Worm (Caenorhabditis elegans): Measurements from ENCODE around the gene cgh-1.
A peak's percentile ranks its signal among the peaks of the same experiment; 100 is the strongest.

cgh-1 gene

ce11 chrIII:7506983-7507382, 9.4 kb upstream of the cgh-1 start:
- TF ChIP-seq zfh-2 (GFP tag; conservative IDR thresholded peaks at IDR 0.05) (0 out of 2 replicates have a peak, but pooled peaks have one; percentile 31), nfya-1 (tag; optimal IDR thresholded peaks at IDR 0.05; ENCODE audit: borderline replicate concordance, insufficient read depth) (no peak)

- TF ChIP-seq unc-62 (GFP tag; optimal IDR thresholded peaks at IDR 0.05) (no peak), let-526 (GFP tag; IDR thresholded peaks at IDR 0.05) (no peak), F33H1.4 (GFP tag; IDR thresholded peaks at IDR 0.05) (peak; percentile 66), snpc-3.4 (tag; optimal IDR thresholded peaks at IDR 0.05) (peak; percentile 51), lin-26 (GFP tag; IDR thresholded peaks at IDR 0.05) (no peak), mes-4 (tag; optimal IDR thresholded peaks at IDR 0.05) (no peak), D2030.7 (GFP tag; IDR thresholded peaks at IDR 0.05) (peak; percentile 67), cebp-2 (GFP tag; IDR thresholded peaks at IDR 0.05) (no peak), hlh-12 (tag; optimal IDR thresholded peaks at IDR 0.05) (no peak), rpc-1 (optimal IDR thresholded peaks at IDR 0.05) (no peak), rpc-1 (tag; optimal IDR thresholded peaks at IDR 0.05) (no peak), hlh-26 (GFP tag; conservative IDR thresholded peaks at IDR 0.05) (no peak), hrde-1 (tag; optimal IDR thresholded peaks at IDR 0.05; ENCODE audit: borderline replicate concordance) (no peak), sdz-38 (tag; optimal IDR thresholded peaks at IDR 0.05) (no peak), ceh-79 (tag; optimal IDR thresholded peaks at IDR 0.05) (no peak), ekl-4 (GFP tag; IDR thresholded peaks at IDR 0.05) (peak; percentile 62; the same call in 1 of the 2 replicates), rec-8 (tag; optimal IDR thresholded peaks at IDR 0.05) (no peak), madf-10 (tag; optimal IDR thresholded peaks at IDR 0.05) (no peak), ztf-18 (tag; optimal IDR thresholded peaks at IDR 0.05) (peak; percentile 95), atf-7 (tag; optimal IDR thresholded peaks at IDR 0.05) (peak; percentile 1), ztf-22 (GFP tag; optimal IDR thresholded peaks at IDR 0.05) (no peak), nhr-80 (tag; optimal IDR thresholded peaks at IDR 0.05) (peak; percentile 10), zfh-2 (GFP tag; conservative IDR thresholded peaks at IDR 0.05) (no peak), ceh-91 (GFP tag; IDR thresholded peaks at IDR 0.05) (peak; percentile 53), madf-3 (GFP tag; IDR thresholded peaks at IDR 0.05) (peak; percentile 72; the same call in 1 of the 2 replicates), aptf-2 (GFP tag; conservative IDR thresholded peaks at IDR 0.05) (no peak), hmg-20 (GFP tag; IDR thresholded peaks at IDR 0.05) (no peak), snpc-1.1 (tag; optimal IDR thresholded peaks at IDR 0.05; ENCODE audit: insufficient read depth) (peak; percentile 18), athp-1 (tag; optimal IDR thresholded peaks at IDR 0.05) (no peak), nhr-120 (GFP tag; IDR thresholded peaks at IDR 0.05) (no peak), xnd-1 (tag; optimal IDR thresholded peaks at IDR 0.05) (no peak), ceh-40 (GFP tag; IDR thresholded peaks at IDR 0.05) (no peak), ztf-6 (GFP tag; IDR thresholded peaks at IDR 0.05) (no peak), dpl-1 (GFP tag; optimal IDR thresholded peaks at IDR 0.05) (peak; percentile 96), K12H6.12 (tag; optimal IDR thresholded peaks at IDR 0.05) (no peak), F22D6.2 (tag; optimal IDR thresholded peaks at IDR 0.05) (no peak), repo-1 (tag; optimal IDR thresholded peaks at IDR 0.05) (peak; percentile 22), ets-4 (GFP tag; optimal IDR thresholded peaks at IDR 0.05) (no peak), B0261.1 (tag; optimal IDR thresholded peaks at IDR 0.05) (no peak), ceh-58 (GFP tag; IDR thresholded peaks at IDR 0.05) (no peak), B0019.2 (GFP tag; conservative IDR thresholded peaks at IDR 0.05) (no peak), sea-2 (GFP tag; IDR thresholded peaks at IDR 0.05) (no peak), ccch-3 (GFP tag; optimal IDR thresholded peaks at IDR 0.05) (no peak), ztf-25 (GFP tag; IDR thresholded peaks at IDR 0.05) (no peak), akir-1 (GFP tag; optimal IDR thresholded peaks at IDR 0.05) (no peak), F57A8.1 (GFP tag; optimal IDR thresholded peaks at IDR 0.05) (no peak), C17E4.6 (GFP tag; IDR thresholded peaks at IDR 0.05) (no peak)
Observed at ce11 chrIII:7499421-7499902, 1.8 kb upstream of the cgh-1 start, which contains the start of the genes C07H6.9 and sap-140. Gene C07H6.9 (minus strand): TSS chrIII:7499471. Gene sap-140 (plus strand): TSS chrIII:7499738.
